Worm (Caenorhabditis elegans): ENCODE data around the gene srx-101.

The srx-101 gene

ce11 chrII:3694664-3695063 is 4.1 kb upstream of the srx-101 start, which contains the start of gene srx-102:
TSS of gene srx-102 (minus strand) at chrII:3694764.
- TF ChIP-seq aly-2 (tag; optimal IDR thresholded peaks at IDR 0.05) (no peak), sma-3 (GFP tag; optimal IDR thresholded peaks at IDR 0.05) (no peak), C34F6.9 (tag; optimal IDR thresholded peaks at IDR 0.05) (no peak), skn-1 (tag; optimal IDR thresholded peaks at IDR 0.05) (no peak), unc-39 (tag; optimal IDR thresholded peaks at IDR 0.05) (no peak), mab-5 (tag; optimal IDR thresholded peaks at IDR 0.05) (no peak), nhr-237 (tag; optimal IDR thresholded peaks at IDR 0.05) (no peak), crh-2 (tag; optimal IDR thresholded peaks at IDR 0.05) (no peak), gmeb-1 (tag; optimal IDR thresholded peaks at IDR 0.05) (no peak), elt-1 (tag; optimal IDR thresholded peaks at IDR 0.05) (no peak), nhr-11 (tag; optimal IDR thresholded peaks at IDR 0.05) (no peak), ZK546.5 (tag; optimal IDR thresholded peaks at IDR 0.05) (no peak), nhr-23 (tag; optimal IDR thresholded peaks at IDR 0.05) (no peak), ztf-11 (tag; optimal IDR thresholded peaks at IDR 0.05) (no peak), ztf-1 (GFP tag; conservative IDR thresholded peaks at IDR 0.05) (no peak), mdl-1 (tag; optimal IDR thresholded peaks at IDR 0.05) (no peak), alr-1 (tag; optimal IDR thresholded peaks at IDR 0.05) (no peak), nhr-10 (tag; optimal IDR thresholded peaks at IDR 0.05) (no peak), R02D3.7 (tag; optimal IDR thresholded peaks at IDR 0.05) (no peak)

DNA sequence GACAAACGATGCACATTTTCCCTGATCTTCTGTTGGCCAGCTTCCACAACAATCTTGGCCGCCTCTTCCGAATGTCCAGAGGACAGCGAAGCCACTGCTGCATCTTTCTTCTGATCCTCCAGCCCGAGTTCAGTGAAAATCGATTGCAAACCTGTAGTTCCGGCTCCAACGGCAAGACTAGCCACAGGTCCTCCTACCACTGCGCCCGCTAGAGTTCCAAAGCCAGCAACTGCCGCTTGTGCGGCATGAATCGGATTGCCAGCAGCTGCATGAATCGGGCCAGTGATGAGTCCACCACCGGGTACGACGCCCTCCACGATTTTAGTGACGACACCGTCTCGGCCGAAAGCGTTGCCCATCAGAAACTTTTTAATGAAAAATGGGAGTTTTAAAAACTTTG is 2.2 kb downstream of the srx-101 start, which contains the start of gene ifas-1:
TSS of gene ifas-1 (minus strand) at position 387 of the 400 bp plus-strand sequence.
- no peak for TF ChIP-seq unc-39 (tag; optimal IDR thresholded peaks at IDR 0.05)
- TF ChIP-seq nhr-21 (tag; optimal IDR thresholded peaks at IDR 0.05): no peak
- TF ChIP-seq nhr-10 (tag; optimal IDR thresholded peaks at IDR 0.05): no peak
- no peak for TF ChIP-seq mab-5 (tag; optimal IDR thresholded peaks at IDR 0.05)
- no peak for TF ChIP-seq gmeb-1 (tag; optimal IDR thresholded peaks at IDR 0.05)
- no peak for TF ChIP-seq F13H6.1 (tag; optimal IDR thresholded peaks at IDR 0.05)
- TF ChIP-seq mdl-1 (tag; optimal IDR thresholded peaks at IDR 0.05): no peak
- no peak for TF ChIP-seq skn-1 (tag; optimal IDR thresholded peaks at IDR 0.05)
- TF ChIP-seq nhr-23 (tag; optimal IDR thresholded peaks at IDR 0.05): no peak
- TF ChIP-seq nhr-11 (tag; optimal IDR thresholded peaks at IDR 0.05): no peak
- TF ChIP-seq Y55F3AM.14 (GFP tag; optimal IDR thresholded peaks at IDR 0.05): no peak
- TF ChIP-seq ZK546.5 (tag; optimal IDR thresholded peaks at IDR 0.05): no peak
- TF ChIP-seq sem-4 (tag; optimal IDR thresholded peaks at IDR 0.05): no peak
- no peak for TF ChIP-seq sma-3 (GFP tag; optimal IDR thresholded peaks at IDR 0.05)

DNA sequence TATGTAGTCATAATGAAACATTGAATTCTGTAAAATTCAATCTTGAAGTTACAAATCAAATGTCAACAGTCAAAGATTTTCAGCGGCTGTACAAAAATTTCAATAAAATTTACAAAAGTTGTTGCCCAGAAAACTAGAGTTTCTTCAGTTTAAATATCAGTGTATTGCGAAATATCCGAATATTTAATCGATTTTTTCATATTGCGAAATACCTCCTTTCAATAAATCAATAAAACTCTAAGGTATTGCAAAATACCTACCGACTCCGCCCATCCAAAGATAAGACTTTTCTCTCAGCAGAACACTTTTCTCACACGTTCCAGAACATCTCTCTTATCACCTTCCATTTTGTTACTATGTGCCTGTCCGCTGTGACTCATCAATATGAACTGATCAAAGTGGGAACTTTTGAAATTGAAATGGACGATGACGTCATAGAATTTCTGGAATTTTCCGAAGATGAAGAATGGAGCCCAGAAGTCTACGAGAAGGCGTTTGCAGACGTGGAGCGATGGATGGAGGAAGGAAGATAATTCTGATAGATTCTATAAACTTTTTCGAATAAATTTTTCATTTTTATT is 6.0 kb downstream of the srx-101 start:
- TF ChIP-seq sma-3 (GFP tag; optimal IDR thresholded peaks at IDR 0.05) (no peak), unc-55 (GFP tag; optimal IDR thresholded peaks at IDR 0.05) (peak; percentile 37), F13H6.1 (tag; optimal IDR thresholded peaks at IDR 0.05) (no peak), fos-1 (tag; optimal IDR thresholded peaks at IDR 0.05) (peak; percentile 44)

DNA sequence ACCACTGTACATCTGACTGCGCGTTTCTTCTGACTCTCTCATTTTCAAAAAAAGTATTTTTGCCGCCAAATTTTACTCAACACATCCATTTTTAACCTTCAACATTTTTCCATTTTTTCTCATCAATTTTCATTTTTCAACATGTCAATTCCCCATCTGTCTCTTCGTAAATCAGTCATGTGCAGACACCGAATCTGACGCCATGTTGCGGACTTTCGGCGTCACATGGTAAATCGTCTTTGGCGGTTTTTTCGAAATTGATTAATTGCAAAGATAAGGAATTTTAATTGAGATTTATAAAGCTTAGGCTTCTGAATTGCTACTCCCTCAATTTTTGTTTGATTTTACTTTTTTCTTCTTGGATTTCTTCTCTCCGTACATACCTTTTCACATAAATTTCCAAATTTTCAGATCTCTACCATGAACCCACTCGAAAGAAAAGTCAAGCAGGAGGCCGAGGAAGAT is 7.7 kb downstream of the srx-101 start, which contains the start of gene F19B10.1:
TSS of gene F19B10.1 (plus strand) at position 415 of the 465 bp plus-strand sequence.
- TF ChIP-seq skn-1 (tag; optimal IDR thresholded peaks at IDR 0.05) (no peak), gmeb-1 (tag; optimal IDR thresholded peaks at IDR 0.05) (peak; percentile 91), mab-5 (tag; optimal IDR thresholded peaks at IDR 0.05) (peak; percentile 75), nhr-129 (tag; optimal IDR thresholded peaks at IDR 0.05) (peak; percentile 62), dmd-4 (tag; optimal IDR thresholded peaks at IDR 0.05) (no peak), mbf-1 (tag; optimal IDR thresholded peaks at IDR 0.05) (no peak), sma-9 (GFP tag; optimal IDR thresholded peaks at IDR 0.05) (peak; percentile 80), sma-9 (tag; optimal IDR thresholded peaks at IDR 0.05) (no peak), elt-3 (tag; optimal IDR thresholded peaks at IDR 0.05) (no peak), lin-11 (tag; optimal IDR thresholded peaks at IDR 0.05) (no peak), lin-13 (GFP tag; optimal IDR thresholded peaks at IDR 0.05) (peak; percentile 78), blmp-1 (tag; optimal IDR thresholded peaks at IDR 0.05; ENCODE audit: insufficient read depth) (no peak), ama-1 (optimal IDR thresholded peaks at IDR 0.05) (no peak), zag-1 (tag; optimal IDR thresholded peaks at IDR 0.05) (no peak), lin-39 (tag; optimal IDR thresholded peaks at IDR 0.05) (no peak), C34F6.9 (tag; optimal IDR thresholded peaks at IDR 0.05) (peak; percentile 89), elt-1 (tag; optimal IDR thresholded peaks at IDR 0.05) (no peak), fos-1 (tag; optimal IDR thresholded peaks at IDR 0.05) (peak; percentile 78), peb-1 (tag; optimal IDR thresholded peaks at IDR 0.05) (no peak), nhr-23 (tag; optimal IDR thresholded peaks at IDR 0.05) (no peak), sem-4 (tag; optimal IDR thresholded peaks at IDR 0.05) (peak; percentile 57), crh-2 (tag; optimal IDR thresholded peaks at IDR 0.05) (peak; percentile 72), nhr-10 (tag; optimal IDR thresholded peaks at IDR 0.05) (no peak), nhr-6 (tag; optimal IDR thresholded peaks at IDR 0.05) (no peak), ceh-82 (tag; optimal IDR thresholded peaks at IDR 0.05) (no peak), alr-1 (tag; optimal IDR thresholded peaks at IDR 0.05) (no peak), nhr-21 (tag; optimal IDR thresholded peaks at IDR 0.05) (peak; percentile 61), F13H6.1 (tag; optimal IDR thresholded peaks at IDR 0.05) (no peak), nhr-77 (tag; optimal IDR thresholded peaks at IDR 0.05) (no peak), aly-2 (tag; optimal IDR thresholded peaks at IDR 0.05) (no peak), nhr-237 (tag; optimal IDR thresholded peaks at IDR 0.05) (no peak), snpc-4 (tag; optimal IDR thresholded peaks at IDR 0.05) (peak; percentile 43), ztf-4 (tag; optimal IDR thresholded peaks at IDR 0.05) (no peak), nhr-25 (tag; optimal IDR thresholded peaks at IDR 0.05) (no peak), ztf-1 (GFP tag; conservative IDR thresholded peaks at IDR 0.05) (no peak), ztf-11 (tag; optimal IDR thresholded peaks at IDR 0.05) (no peak), mdl-1 (tag; optimal IDR thresholded peaks at IDR 0.05) (peak in 1 of 2 experiments; percentile 55)

Measured in whole organism, L2 larva.